Fruit fly (Drosophila melanogaster): Measurements from ENCODE around the gene CG14435.
A peak's percentile ranks its signal among the peaks of the same experiment; 100 is the strongest.

Gene CG14435

dm6 chrX:6854563-6854962, 10.8 kb upstream of the CG14435 start (continued):
- TF ChIP-seq Lpt (GFP tag; optimal IDR thresholded peaks at IDR 0.05) = no peak
- peak; percentile 71 for TF ChIP-seq CG18476 (GFP tag; optimal IDR thresholded peaks at IDR 0.05)
- TF ChIP-seq gt (GFP tag; IDR thresholded peaks at IDR 0.05) = no peak
- no peak for TF ChIP-seq CG14860 (GFP tag; IDR thresholded peaks at IDR 0.05; ENCODE audit: partially characterized antibody)
- no peak for TF ChIP-seq hbn (GFP tag; IDR thresholded peaks at IDR 0.05; ENCODE audit: partially characterized antibody)
- TF ChIP-seq ems (GFP tag; optimal IDR thresholded peaks at IDR 0.05) = peak; percentile 69
- peak; percentile 66 for TF ChIP-seq chn (GFP tag; optimal IDR thresholded peaks at IDR 0.05)
- peak; percentile 51 for TF ChIP-seq zen (tag; optimal IDR thresholded peaks at IDR 0.05)
- TF ChIP-seq ham (GFP tag; IDR thresholded peaks at IDR 0.05) = no peak
- no peak for TF ChIP-seq CG10462 (GFP tag; optimal IDR thresholded peaks at IDR 0.05)
- TF ChIP-seq stwl (tag; optimal IDR thresholded peaks at IDR 0.05) = peak; percentile 1
- TF ChIP-seq Six4 (GFP tag; optimal IDR thresholded peaks at IDR 0.05) = peak; percentile 60
- peak; percentile 35; the same call in 1 of the 2 replicates for TF ChIP-seq klu (GFP tag; IDR thresholded peaks at IDR 0.05)
- TF ChIP-seq NK7.1 (GFP tag; optimal IDR thresholded peaks at IDR 0.05) = peak; percentile 19
- TF ChIP-seq Sry-β (GFP tag; optimal IDR thresholded peaks at IDR 0.05) = peak; percentile 28
- peak; percentile 35 for TF ChIP-seq Nf-YC (tag; optimal IDR thresholded peaks at IDR 0.05)
- no peak for TF ChIP-seq chinmo (GFP tag; IDR thresholded peaks at IDR 0.05; ENCODE audit: partially characterized antibody)
- TF ChIP-seq ftz-f1 (GFP tag; optimal IDR thresholded peaks at IDR 0.05) = no peak
- peak; percentile 64 for TF ChIP-seq al (GFP tag; IDR thresholded peaks at IDR 0.05)
- TF ChIP-seq Max (GFP tag; optimal IDR thresholded peaks at IDR 0.05) = peak; percentile 69
- TF ChIP-seq Adf1 (GFP tag; IDR thresholded peaks at IDR 0.05) = no peak
- peak; percentile 68 for TF ChIP-seq tio (GFP tag; optimal IDR thresholded peaks at IDR 0.05)
- peak; percentile 33 for TF ChIP-seq CG12769 (tag; optimal IDR thresholded peaks at IDR 0.05)
- peak; percentile 47 for TF ChIP-seq schlank (tag; optimal IDR thresholded peaks at IDR 0.05)
- peak; percentile 67 for TF ChIP-seq fd3F (GFP tag; optimal IDR thresholded peaks at IDR 0.05)
- peak; percentile 68 for TF ChIP-seq run (tag; optimal IDR thresholded peaks at IDR 0.05)
- peak; percentile 84 for TF ChIP-seq CG7556 (GFP tag; optimal IDR thresholded peaks at IDR 0.05)
- peak; percentile 40 for TF ChIP-seq MTF-1 (GFP tag; optimal IDR thresholded peaks at IDR 0.05; ENCODE audit: borderline replicate concordance)
- TF ChIP-seq kni (GFP tag; optimal IDR thresholded peaks at IDR 0.05) = no peak
- TF ChIP-seq CG4617 (GFP tag; optimal IDR thresholded peaks at IDR 0.05; ENCODE audit: borderline replicate concordance) = peak; percentile 45
- TF ChIP-seq CG7372 (GFP tag; IDR thresholded peaks at IDR 0.05) = peak; percentile 44; the same call in 1 of the 2 replicates
- TF ChIP-seq CG7271 (tag; optimal IDR thresholded peaks at IDR 0.05) = peak; percentile 2
- TF ChIP-seq TFAM (GFP tag; optimal IDR thresholded peaks at IDR 0.05) = peak; percentile 7
- peak; percentile 76 for TF ChIP-seq Aef1 (GFP tag; IDR thresholded peaks at IDR 0.05)
- TF ChIP-seq CG4328 (GFP tag; optimal IDR thresholded peaks at IDR 0.05) = no peak
- TF ChIP-seq CG2120 (GFP tag; optimal IDR thresholded peaks at IDR 0.05) = peak; percentile 86
- TF ChIP-seq CG14667 (GFP tag; IDR thresholded peaks at IDR 0.05) = peak; percentile 67; the same call in 1 of the 2 replicates
- peak; percentile 79 for TF ChIP-seq CG10366 (GFP tag; IDR thresholded peaks at IDR 0.05)
- peak; percentile 87 for TF ChIP-seq grau (tag; optimal IDR thresholded peaks at IDR 0.05)
- no peak for TF ChIP-seq gfzf (GFP tag; optimal IDR thresholded peaks at IDR 0.05)
- TF ChIP-seq H2.0 (GFP tag; IDR thresholded peaks at IDR 0.05) = peak; percentile 80
- TF ChIP-seq CG32767 (GFP tag; IDR thresholded peaks at IDR 0.05) = peak; percentile 48; the same call in 1 of the 2 replicates
- peak; percentile 86 for TF ChIP-seq Oli (tag; optimal IDR thresholded peaks at IDR 0.05)
- TF ChIP-seq crol (GFP tag; IDR thresholded peaks at IDR 0.05) = peak; percentile 63
- peak; percentile 46 for TF ChIP-seq CTCF (GFP tag; optimal IDR thresholded peaks at IDR 0.05)
- TF ChIP-seq MBD-R2 (GFP tag; IDR thresholded peaks at IDR 0.05) = peak; percentile 31; the same call in 1 of the 2 replicates
- peak; percentile 81 for TF ChIP-seq CG14441 (GFP tag; IDR thresholded peaks at IDR 0.05)
- TF ChIP-seq CG10654 (GFP tag; optimal IDR thresholded peaks at IDR 0.05) = peak; percentile 65
- peak; percentile 63 to 73 for TF ChIP-seq dpn (GFP tag; optimal IDR thresholded peaks at IDR 0.05)
- no peak for TF ChIP-seq prd (optimal IDR thresholded peaks at IDR 0.05)
- peak; percentile 87 for TF ChIP-seq prd (GFP tag; IDR thresholded peaks at IDR 0.05)
- TF ChIP-seq Optix (GFP tag; IDR thresholded peaks at IDR 0.05) = peak; percentile 72

All from whole organism, embryonic.